Fruit fly (Drosophila melanogaster) whole organism, prepupa: ENCODE measurements around the gene RhoU.

Source experiments
- Blimp-1 ChIP-seq: fragments of 200-800 bp; sonication (Bioruptor generic); optimal IDR thresholded peaks from 3 replicates; lab custom pipeline; 2017; ENCODE audit warnings: missing biosample characterization, missing genetic modification characterization, mild to moderate bottlenecking, moderate library complexity, missing genetic modification reagents
- CG10669 ChIP-seq: fragments of 200-800 bp; sonication (Bioruptor generic); optimal IDR thresholded peaks from 3 replicates; lab custom pipeline; 2018; ENCODE audit warnings: missing biosample characterization, mild to moderate bottlenecking, missing genetic modification characterization, moderate library complexity
- CG11294 ChIP-seq: fragments of 200-800 bp; sonication (Bioruptor generic); IDR thresholded peaks from 2 replicates; pipeline ENCODE4 v1.3.6; 2022; ENCODE audit warnings: missing biosample characterization, missing genetic modification characterization
- CG11762 ChIP-seq: fragments of 200-800 bp; sonication (Bioruptor generic); optimal IDR thresholded peaks from 3 replicates; lab custom pipeline; 2016; ENCODE audit warnings: missing biosample characterization, missing genetic modification characterization; ENCODE audit not compliant: insufficient read depth
- CG11902 ChIP-seq: fragments of 200-800 bp; sonication (Bioruptor generic); optimal IDR thresholded peaks from 3 replicates; lab custom pipeline; 2016; ENCODE audit warnings: missing biosample characterization, missing genetic modification characterization
- CG15336 ChIP-seq: fragments of 200-800 bp; sonication (Bioruptor generic); IDR thresholded peaks from 2 replicates; pipeline ENCODE4 v1.3.6; 2022; ENCODE audit warnings: missing biosample characterization, missing genetic modification characterization
- CG1621 ChIP-seq: fragments of 200-800 bp; sonication (Bioruptor generic); optimal IDR thresholded peaks from 3 replicates; lab custom pipeline; 2018; ENCODE audit warnings: missing biosample characterization, mild to moderate bottlenecking, missing genetic modification characterization
- CG16779 ChIP-seq: fragments of 200-800 bp; sonication (Bioruptor generic); optimal IDR thresholded peaks from 3 replicates; lab custom pipeline; 2017; ENCODE audit warnings: missing biosample characterization, mild to moderate bottlenecking, missing genetic modification characterization
- CG3032 ChIP-seq: fragments of 200-800 bp; optimal IDR thresholded peaks from 2 replicates; lab custom pipeline; 2019; ENCODE audit warnings: missing biosample characterization, mild to moderate bottlenecking, missing genetic modification characterization, moderate library complexity
- CG31627 ChIP-seq: fragments of 200-800 bp; sonication (Bioruptor generic); optimal IDR thresholded peaks from 3 replicates; lab custom pipeline; 2016; ENCODE audit warnings: missing biosample characterization, missing genetic modification characterization
- CG34406 ChIP-seq: fragments of 200-800 bp; sonication (Bioruptor generic); optimal IDR thresholded peaks from 3 replicates; lab custom pipeline; 2016; ENCODE audit warnings: missing biosample characterization, missing genetic modification characterization
- CG3919 ChIP-seq: fragments of 200-800 bp; sonication (Bioruptor generic); optimal IDR thresholded peaks from 3 replicates; lab custom pipeline; 2016; ENCODE audit warnings: missing biosample characterization, missing genetic modification characterization
- CG4318 ChIP-seq: fragments of 200-800 bp; sonication (Bioruptor generic); optimal IDR thresholded peaks from 3 replicates; lab custom pipeline; 2017; ENCODE audit warnings: missing biosample characterization, mild to moderate bottlenecking, missing genetic modification characterization
- CG6163 ChIP-seq: fragments of 200-800 bp; sonication (Bioruptor generic); IDR thresholded peaks from 3 replicates; pipeline ENCODE4 v1.3.6; 2022; ENCODE audit warnings: missing biosample characterization, missing genetic modification characterization
- CG6792 ChIP-seq: fragments of 200-800 bp; sonication (Bioruptor generic); optimal IDR thresholded peaks from 3 replicates; lab custom pipeline; 2016; ENCODE audit warnings: missing biosample characterization, missing genetic modification characterization
- CG7368 ChIP-seq: fragments of 200-800 bp; sonication (Bioruptor generic); optimal IDR thresholded peaks from 3 replicates; lab custom pipeline; 2016; ENCODE audit warnings: missing biosample characterization, missing genetic modification characterization
- CG8119 ChIP-seq: fragments of 200-800 bp; sonication (Bioruptor generic); IDR thresholded peaks from 3 replicates; pipeline ENCODE4 v1.3.6; 2022; ENCODE audit warnings: missing biosample characterization, missing genetic modification characterization
- CG9139 ChIP-seq: fragments of 200-800 bp; sonication (Bioruptor generic); optimal IDR thresholded peaks from 3 replicates; lab custom pipeline; 2017; ENCODE audit warnings: missing biosample characterization, mild to moderate bottlenecking, missing genetic modification characterization
- Eip75B ChIP-seq: fragments of 200-800 bp; sonication (Bioruptor generic); optimal IDR thresholded peaks from 3 replicates; lab custom pipeline; 2016; ENCODE audit warnings: missing biosample characterization, missing genetic modification characterization
- Eip78C ChIP-seq: fragments of 200-800 bp; sonication (Bioruptor generic); peaks from one replicate; lab custom pipeline; 2016; ENCODE audit warnings: missing biosample characterization, missing genetic modification characterization
- Eip93F ChIP-seq: fragments of 200-800 bp; sonication (Bioruptor generic); optimal IDR thresholded peaks from 2 replicates; lab custom pipeline; 2016; ENCODE audit warnings: missing biosample characterization, mild to moderate bottlenecking, missing genetic modification characterization
- Ets21C ChIP-seq: fragments of 200-800 bp; sonication (Bioruptor generic); optimal IDR thresholded peaks from 3 replicates; lab custom pipeline; 2016; ENCODE audit warnings: missing biosample characterization, missing genetic modification characterization
- Gug ChIP-seq: fragments of 200-800 bp; sonication (Bioruptor generic); IDR thresholded peaks from 2 replicates; pipeline ENCODE4 v1.3.6; 2022; ENCODE audit warnings: missing biosample characterization, missing genetic modification characterization
- Hr38 ChIP-seq: sonication (Bioruptor generic); optimal IDR thresholded peaks from 2 replicates; lab custom pipeline; 2016; ENCODE audit warnings: missing biosample characterization, missing genetic modification characterization
- Hr39 ChIP-seq: fragments of 200-800 bp; sonication (Bioruptor generic); optimal IDR thresholded peaks from 2 replicates; lab custom pipeline; 2016; ENCODE audit warnings: missing biosample characterization, missing genetic modification characterization
- Hr4 ChIP-seq: fragments of 200-800 bp; sonication (Bioruptor generic); optimal IDR thresholded peaks from 3 replicates; lab custom pipeline; 2016; ENCODE audit warnings: missing biosample characterization, missing genetic modification characterization
- Lpt ChIP-seq: fragments of 200-800 bp; sonication (Bioruptor generic); optimal IDR thresholded peaks from 3 replicates; lab custom pipeline; 2016; ENCODE audit warnings: missing biosample characterization, missing genetic modification characterization
- Sox14 ChIP-seq: fragments of 200-800 bp; sonication (Bioruptor generic); optimal IDR thresholded peaks from 3 replicates; lab custom pipeline; 2016; ENCODE audit warnings: missing biosample characterization, missing genetic modification characterization
- Sox15 ChIP-seq: fragments of 200-800 bp; sonication (Bioruptor generic); optimal IDR thresholded peaks from 3 replicates; lab custom pipeline; 2016; ENCODE audit warnings: missing biosample characterization, missing genetic modification characterization
- achi ChIP-seq: fragments of 200-800 bp; sonication (Bioruptor generic); optimal IDR thresholded peaks from 3 replicates; lab custom pipeline; 2016; ENCODE audit warnings: missing biosample characterization, missing genetic modification characterization
- cyc ChIP-seq: fragments of 200-800 bp; sonication (Bioruptor generic); optimal IDR thresholded peaks from 3 replicates; lab custom pipeline; 2016; ENCODE audit warnings: missing biosample characterization, missing genetic modification characterization
- dsx ChIP-seq: fragments of 200-800 bp; optimal IDR thresholded peaks from 3 replicates; lab custom pipeline; 2019; ENCODE audit warnings: missing biosample characterization, mild to moderate bottlenecking, missing genetic modification characterization, moderate library complexity; ENCODE audit not compliant: poor library complexity, severe bottlenecking
- eg ChIP-seq: fragments of 200-800 bp; sonication (Bioruptor generic); IDR thresholded peaks from 3 replicates; pipeline ENCODE4 v1.3.6; 2022; ENCODE audit warnings: missing biosample characterization, missing genetic modification characterization
- fd59A ChIP-seq: fragments of 200-800 bp; sonication (Bioruptor generic); optimal IDR thresholded peaks from 2 replicates; lab custom pipeline; 2017; ENCODE audit warnings: missing biosample characterization, mild to moderate bottlenecking, missing genetic modification characterization, missing genetic modification reagents
- fd85E ChIP-seq: fragments of 200-800 bp; sonication (Bioruptor generic); optimal IDR thresholded peaks from 3 replicates; lab custom pipeline; 2016; ENCODE audit warnings: missing biosample characterization, missing genetic modification characterization
- fkh ChIP-seq: fragments of 200-800 bp; sonication (Bioruptor generic); optimal IDR thresholded peaks from 3 replicates; lab custom pipeline; 2017; ENCODE audit warnings: missing biosample characterization, mild to moderate bottlenecking, missing genetic modification characterization, moderate library complexity
- lz ChIP-seq: fragments of 200-800 bp; sonication (Bioruptor generic); optimal IDR thresholded peaks from 3 replicates; lab custom pipeline; 2016; ENCODE audit warnings: missing biosample characterization, missing genetic modification characterization
- pdm3 ChIP-seq: fragments of 200-800 bp; sonication (Bioruptor generic); optimal IDR thresholded peaks from 3 replicates; lab custom pipeline; 2016; ENCODE audit warnings: missing biosample characterization, missing genetic modification characterization
- salr ChIP-seq, 2 experiments: fragments of 200-800 bp; sonication (Bioruptor generic); optimal IDR thresholded peaks; 3 replicates each; lab custom pipeline; 2016 to 2018; ENCODE audit warnings: missing biosample characterization in 2 of 2, missing genetic modification characterization in 2 of 2, mild to moderate bottlenecking in 1 of 2
- svp ChIP-seq: fragments of 200-800 bp; sonication (Bioruptor generic); peaks from one replicate; lab custom pipeline; 2016; ENCODE audit warnings: missing biosample characterization, missing genetic modification characterization
- topi ChIP-seq: fragments of 200-800 bp; sonication (Bioruptor generic); optimal IDR thresholded peaks from 3 replicates; lab custom pipeline; 2016; ENCODE audit warnings: missing biosample characterization, missing genetic modification characterization
- vri ChIP-seq: fragments of 200-800 bp; sonication (Bioruptor generic); optimal IDR thresholded peaks from 3 replicates; lab custom pipeline; 2016; ENCODE audit warnings: missing biosample characterization, mild to moderate bottlenecking, missing genetic modification characterization

Gene RhoU

dm6 chrX:10045763-10046162 is 40.6 kb upstream of the RhoU start:
- TF ChIP-seq salr (GFP tag; optimal IDR thresholded peaks at IDR 0.05; lab: Kevin White, UChicago) (no peak), CG31627 (GFP tag; lab: Kevin White, UChicago) (no peak), CG16779 (tag; lab: Kevin White, UChicago) (no peak), CG34406 (no peak), CG10669 (GFP tag; lab: Kevin White, UChicago) (no peak), Hr4 (GFP tag; lab: Kevin White, UChicago) (no peak), CG7368 (GFP tag; lab: Kevin White, UChicago) (no peak), Lpt (no peak), svp (no peak), CG3919 (GFP tag; lab: Kevin White, UChicago) (no peak), Ets21C (GFP tag; lab: Kevin White, UChicago) (no peak), Sox14 (GFP tag; lab: Kevin White, UChicago) (no peak), CG8119 (GFP tag; lab: Robert Waterston, UW) (0 out of 3 replicates have a peak, but pooled peaks have one; percentile 26), eg (GFP tag; lab: Robert Waterston, UW) (peak; percentile 40; the same call in 1 of the 3 replicates), Eip93F (no peak), topi (GFP tag; lab: Kevin White, UChicago) (no peak), Eip78C (GFP tag; lab: Kevin White, UChicago) (peak; percentile 48), CG3032 (tag; lab: Kevin White, UChicago) (no peak), achi (GFP tag; lab: Kevin White, UChicago) (no peak), lz (GFP tag; lab: Kevin White, UChicago) (no peak), CG15336 (GFP tag; lab: Robert Waterston, UW) (no peak), Gug (GFP tag; lab: Robert Waterston, UW) (no peak), dsx (GFP tag; lab: Kevin White, UChicago) (no peak), fd59A (GFP tag; lab: Kevin White, UChicago) (no peak), Hr38 (GFP tag; lab: Kevin White, UChicago) (no peak), CG6163 (GFP tag; lab: Robert Waterston, UW) (0 out of 3 replicates have a peak, but pooled peaks have one; percentile 34)

dm6 chrX:10046760-10047159 is 39.6 kb upstream of the RhoU start:
- TF ChIP-seq CG4318 (GFP tag; lab: Kevin White, UChicago) = no peak
- TF ChIP-seq vri (GFP tag; lab: Kevin White, UChicago) = peak; percentile 86
- TF ChIP-seq cyc (GFP tag; lab: Kevin White, UChicago) = no peak
- TF ChIP-seq CG7368 (GFP tag; lab: Kevin White, UChicago) = no peak
- TF ChIP-seq Hr4 (GFP tag; lab: Kevin White, UChicago) = no peak
- TF ChIP-seq Blimp-1 = peak; percentile 49
- no peak for TF ChIP-seq CG11902
- TF ChIP-seq CG8119 (GFP tag; lab: Robert Waterston, UW) = 0 out of 3 replicates have a peak, but pooled peaks have one; percentile 14
- no peak for TF ChIP-seq fd59A (GFP tag; lab: Kevin White, UChicago)
- no peak for TF ChIP-seq Hr39 (GFP tag; lab: Kevin White, UChicago)
- TF ChIP-seq CG34406 = no peak

dm6 chrX:10047961-10048360 is 38.4 kb upstream of the RhoU start:
- TF ChIP-seq fd85E (GFP tag; lab: Kevin White, UChicago) = no peak
- TF ChIP-seq CG31627 (GFP tag; lab: Kevin White, UChicago) = no peak
- TF ChIP-seq CG3919 (GFP tag; lab: Kevin White, UChicago) = peak; percentile 15
- peak; percentile 21 for TF ChIP-seq vri (GFP tag; lab: Kevin White, UChicago)
- TF ChIP-seq Blimp-1 = no peak
- no peak for TF ChIP-seq Hr38 (GFP tag; lab: Kevin White, UChicago)
- TF ChIP-seq CG16779 (tag; lab: Kevin White, UChicago) = no peak
- TF ChIP-seq CG8119 (GFP tag; lab: Robert Waterston, UW) = no peak
- peak; percentile 41 for TF ChIP-seq svp
- no peak for TF ChIP-seq Eip93F
- TF ChIP-seq, all 60 proteins: peak for 3

- no peak for TF ChIP-seq fkh (GFP tag; lab: Kevin White, UChicago)
- no peak for TF ChIP-seq Eip75B
- no peak for TF ChIP-seq CG7368 (GFP tag; lab: Kevin White, UChicago)
- TF ChIP-seq Lpt = no peak
- no peak for TF ChIP-seq CG1621 (tag; lab: Kevin White, UChicago)
- TF ChIP-seq CG11294 (GFP tag; lab: Robert Waterston, UW) = no peak
- TF ChIP-seq CG11762 (GFP tag; lab: Kevin White, UChicago) = no peak
- TF ChIP-seq Gug (GFP tag; lab: Robert Waterston, UW) = no peak
- no peak for TF ChIP-seq fd59A (GFP tag; lab: Kevin White, UChicago)
- TF ChIP-seq CG34406 = no peak
- no peak for TF ChIP-seq CG3919 (GFP tag; lab: Kevin White, UChicago)
- no peak for TF ChIP-seq CG6792 (GFP tag; lab: Kevin White, UChicago)
- no peak for TF ChIP-seq Sox14 (GFP tag; lab: Kevin White, UChicago)
- TF ChIP-seq CG6163 (GFP tag; lab: Robert Waterston, UW) = no peak
- TF ChIP-seq CG31627 (GFP tag; lab: Kevin White, UChicago) = no peak
- no peak for TF ChIP-seq Sox15
- TF ChIP-seq CG9139 (GFP tag; lab: Kevin White, UChicago) = no peak
- no peak for TF ChIP-seq Hr39 (GFP tag; lab: Kevin White, UChicago)
- no peak for TF ChIP-seq vri (GFP tag; lab: Kevin White, UChicago)
- TF ChIP-seq pdm3 (GFP tag; lab: Kevin White, UChicago) = no peak
- TF ChIP-seq, all 60 proteins: peak for 0
Measured at dm6 chrX:10052549-10052948, 33.8 kb upstream of the RhoU start, which contains the start of gene Yp2. Gene Yp2, minus strand, starts transcription at chrX:10052636.
